Fruit fly (Drosophila melanogaster): ENCODE data around the gene CG32603.

The CG32603 gene

DNA sequence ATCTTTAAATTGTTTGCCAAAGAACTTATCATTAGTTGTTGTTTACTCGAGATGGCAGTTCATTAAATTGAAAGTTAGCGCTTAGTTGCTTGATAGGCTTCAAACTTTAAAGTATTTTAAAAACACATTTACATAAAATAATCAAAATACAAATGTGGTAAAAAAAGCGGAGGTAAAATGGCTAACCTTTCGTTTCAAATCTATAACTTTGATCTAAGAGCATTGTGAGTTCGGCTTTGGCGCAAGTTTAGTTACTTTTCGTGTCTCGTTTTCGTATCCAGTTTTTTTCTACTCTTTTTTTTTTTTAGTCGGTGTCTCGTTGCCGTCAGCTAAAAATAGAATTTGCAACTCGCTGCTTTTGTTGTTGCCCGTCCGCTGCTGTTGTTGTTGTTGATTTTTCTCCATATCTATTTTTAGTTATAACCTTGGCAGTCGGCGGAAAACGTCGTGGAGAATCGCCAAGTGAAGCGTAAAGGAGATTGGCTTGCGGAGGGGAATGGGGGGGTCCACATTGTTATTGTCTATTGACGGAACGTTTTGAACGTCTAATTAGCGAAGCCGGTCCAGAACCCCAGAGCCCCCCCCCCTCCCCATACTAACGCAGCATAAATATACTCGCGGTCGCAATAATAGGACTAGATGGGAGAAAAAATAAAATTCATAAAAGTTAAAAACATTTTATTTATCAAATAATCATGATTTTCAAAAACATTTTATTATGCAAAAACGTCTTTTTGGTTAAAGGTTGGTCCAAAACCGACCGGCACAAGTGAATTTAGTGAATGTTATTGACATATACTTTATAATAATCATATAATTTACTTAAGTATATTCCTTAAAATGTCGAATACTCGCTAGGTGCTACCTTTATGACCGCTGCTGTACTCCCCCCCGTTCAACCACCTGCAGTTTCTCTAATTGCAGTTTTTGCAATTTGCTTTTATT is 30.4 kb downstream of the CG32603 start (continued):
- TF ChIP-seq CG11560 (tag; IDR thresholded peaks at IDR 0.05) (peak; percentile 26; the same call in 1 of the 3 replicates), CG12104 (GFP tag; optimal IDR thresholded peaks at IDR 0.05) (peak; percentile 14), Bgb (GFP tag; IDR thresholded peaks at IDR 0.05; ENCODE audit: partially characterized antibody) (no peak), CG15696 (tag; optimal IDR thresholded peaks at IDR 0.05) (peak; percentile 6), hkb (optimal IDR thresholded peaks at IDR 0.05) (no peak), hkb (GFP tag; IDR thresholded peaks at IDR 0.05) (peak; percentile 45; the same call in 1 of the 2 replicates), fd96Cb (tag; optimal IDR thresholded peaks at IDR 0.05) (peak; percentile 46), Neu2 (GFP tag; optimal IDR thresholded peaks at IDR 0.05; ENCODE audit: borderline replicate concordance) (no peak), Aef1 (GFP tag; IDR thresholded peaks at IDR 0.05) (0 out of 3 replicates have a peak, but pooled peaks have one; percentile 41), crol (GFP tag; IDR thresholded peaks at IDR 0.05) (peak; percentile 73), bcd (GFP tag; optimal IDR thresholded peaks at IDR 0.05) (peak; percentile 54)

DNA sequence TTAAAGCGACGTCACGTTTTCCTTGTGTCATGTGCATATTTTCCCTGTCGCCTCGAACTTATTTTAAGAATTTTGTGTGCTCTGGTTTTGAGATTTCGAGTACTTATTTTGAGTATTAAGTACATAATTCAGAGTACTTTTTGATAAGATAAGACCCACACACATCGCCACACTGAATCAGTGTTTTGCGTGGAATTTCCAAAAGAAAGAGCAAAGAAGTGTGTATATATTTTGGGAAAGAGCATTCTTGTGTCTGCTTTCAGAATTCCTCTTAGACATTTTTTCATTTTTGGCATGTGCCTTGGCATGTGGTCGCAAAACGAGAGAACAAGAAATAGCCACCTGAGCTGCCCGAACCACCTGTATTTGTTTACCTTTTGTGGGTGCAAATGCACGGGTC is 31.5 kb downstream of the CG32603 start:
- TF ChIP-seq ase (GFP tag; IDR thresholded peaks at IDR 0.05), result no peak
- TF ChIP-seq sd (tag; optimal IDR thresholded peaks at IDR 0.05), result peak; percentile 73
- no peak for TF ChIP-seq Gug (GFP tag; IDR thresholded peaks at IDR 0.05)
- TF ChIP-seq Drgx (GFP tag; IDR thresholded peaks at IDR 0.05), result peak; percentile 55; the same call in 1 of the 2 replicates
- no peak for TF ChIP-seq CG12299 (tag; optimal IDR thresholded peaks at IDR 0.05)
- peak; percentile 63 for TF ChIP-seq Med (GFP tag)
- TF ChIP-seq D19A (tag; optimal IDR thresholded peaks at IDR 0.05), result peak; percentile 95
- TF ChIP-seq gsb (GFP tag; IDR thresholded peaks at IDR 0.05), result no peak
- TF ChIP-seq CG7745 (tag; optimal IDR thresholded peaks at IDR 0.05), result no peak
- peak; percentile 16 for TF ChIP-seq NfI (GFP tag; optimal IDR thresholded peaks at IDR 0.05)
- no peak for TF ChIP-seq prd (optimal IDR thresholded peaks at IDR 0.05)
- TF ChIP-seq prd (GFP tag; IDR thresholded peaks at IDR 0.05), result 0 out of 3 replicates have a peak, but pooled peaks have one; percentile 5
- TF ChIP-seq dysf (GFP tag; IDR thresholded peaks at IDR 0.05), result peak; percentile 29; the same call in 1 of the 3 replicates
- peak; percentile 12 for TF ChIP-seq CG7839 (tag; optimal IDR thresholded peaks at IDR 0.05)
- peak; percentile 63 for TF ChIP-seq Ets65A (GFP tag)
- TF ChIP-seq eve (GFP tag; optimal IDR thresholded peaks at IDR 0.05), result no peak
- TF ChIP-seq pfk (GFP tag; optimal IDR thresholded peaks at IDR 0.05), result no peak
- TF ChIP-seq da (GFP tag; optimal IDR thresholded peaks at IDR 0.05), result no peak
- no peak for TF ChIP-seq chinmo (GFP tag; IDR thresholded peaks at IDR 0.05; ENCODE audit: partially characterized antibody)
- TF ChIP-seq Nf-YA (GFP tag; IDR thresholded peaks at IDR 0.05), result no peak
- no peak for TF ChIP-seq eyg (GFP tag; optimal IDR thresholded peaks at IDR 0.05)
- no peak for TF ChIP-seq CG17361 (GFP tag; IDR thresholded peaks at IDR 0.05)
- TF ChIP-seq Rfx (GFP tag; IDR thresholded peaks at IDR 0.05), result 0 out of 2 replicates have a peak, but pooled peaks have one; percentile 17
- TF ChIP-seq grau (tag; optimal IDR thresholded peaks at IDR 0.05), result peak; percentile 10
- 0 out of 2 replicates have a peak, but pooled peaks have one; percentile 13 for TF ChIP-seq sob (GFP tag; IDR thresholded peaks at IDR 0.05)
- peak; percentile 8 for TF ChIP-seq sug (tag; optimal IDR thresholded peaks at IDR 0.05)
- peak; percentile 24; the same call in 1 of the 2 replicates for TF ChIP-seq CG9932 (GFP tag; IDR thresholded peaks at IDR 0.05)
- no peak for TF ChIP-seq pho (GFP tag; optimal IDR thresholded peaks at IDR 0.05)
- no peak for TF ChIP-seq CG18619 (GFP tag; optimal IDR thresholded peaks at IDR 0.05)
- peak; percentile 39 for TF ChIP-seq CG3281 (GFP tag; optimal IDR thresholded peaks at IDR 0.05)
- peak; percentile 14 for TF ChIP-seq CG2678 (tag; optimal IDR thresholded peaks at IDR 0.05)
- TF ChIP-seq Mrtf (GFP tag; IDR thresholded peaks at IDR 0.05), result no peak
- TF ChIP-seq row (GFP tag; IDR thresholded peaks at IDR 0.05), result peak; percentile 32; the same call in 1 of the 3 replicates
- TF ChIP-seq pzg (GFP tag; optimal IDR thresholded peaks at IDR 0.05), result no peak
